Worm (Caenorhabditis elegans) whole organism, L3 larva: ENCODE measurements around the gene C26D10.6.

Experiments
- lin-15B ChIP-seq: fragments of 150-350 bp; optimal IDR thresholded peaks from 2 replicates; lab custom pipeline; 2014; ENCODE audit warnings: missing biosample characterization, missing genetic modification characterization
- lin-39 ChIP-seq: fragments of 150-350 bp; optimal IDR thresholded peaks from 2 replicates; lab custom pipeline; 2018; ENCODE audit warnings: missing biosample characterization, missing genetic modification reagents, missing genetic modification characterization
- nhr-76 ChIP-seq: fragments of 150-350 bp; sonication (generic microtip); optimal IDR thresholded peaks from 5 replicates; lab custom pipeline; 2014; ENCODE audit warnings: missing biosample characterization, missing genetic modification characterization

DNA sequence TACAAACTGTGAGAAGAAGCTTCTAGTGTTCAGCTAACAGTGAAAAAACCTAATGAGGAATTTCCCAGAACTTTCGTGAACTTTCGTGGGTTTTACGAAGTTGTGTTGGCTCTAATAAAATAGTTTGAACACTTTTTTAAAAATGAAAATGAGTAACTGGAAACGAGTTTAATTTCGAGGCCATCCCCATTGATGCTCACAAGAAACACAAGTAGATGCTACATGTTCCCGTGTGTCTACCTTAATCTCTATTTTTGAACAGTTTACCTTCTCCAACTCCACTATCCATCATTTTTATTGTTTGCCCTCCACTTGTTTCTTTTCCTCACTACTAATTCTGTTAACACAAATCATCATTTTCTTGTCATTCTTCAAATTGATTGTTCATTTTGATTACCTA is 20.9 kb downstream of the C26D10.6 start, which contains the start of gene C26D10.7:
- TF ChIP-seq lin-15B (no peak), nhr-76 (no peak), lin-39 (no peak)
